Fruit fly (Drosophila melanogaster): ENCODE measurements around the gene atk.

atk gene

dm6 chr3L:20444815-20445519 lies 19.7 kb downstream of the atk start (continued):
- peak; percentile 86 for TF ChIP-seq CG30403 (GFP tag; optimal IDR thresholded peaks at IDR 0.05)
- TF ChIP-seq CG6765 (GFP tag; optimal IDR thresholded peaks at IDR 0.05): peak; percentile 65
- peak; percentile 86 for TF ChIP-seq Meics (GFP tag; optimal IDR thresholded peaks at IDR 0.05)
- TF ChIP-seq CG12104 (GFP tag; optimal IDR thresholded peaks at IDR 0.05): peak; percentile 79
- TF ChIP-seq Xbp1 (GFP tag; optimal IDR thresholded peaks at IDR 0.05): peak; percentile 79
- TF ChIP-seq CG32767 (GFP tag; IDR thresholded peaks at IDR 0.05): peak; percentile 88
- peak; percentile 34 for TF ChIP-seq zfh2 (GFP tag; optimal IDR thresholded peaks at IDR 0.05)
- TF ChIP-seq Gug (GFP tag; IDR thresholded peaks at IDR 0.05): peak; percentile 82
- TF ChIP-seq CG6272 (GFP tag; IDR thresholded peaks at IDR 0.05): peak; percentile 79
- TF ChIP-seq CG16779 (GFP tag; IDR thresholded peaks at IDR 0.05): peak; percentile 61; the same call in 1 of the 2 replicates
- TF ChIP-seq CG7963 (GFP tag; IDR thresholded peaks at IDR 0.05; ENCODE audit: partially characterized antibody): no peak
- TF ChIP-seq Adf1 (GFP tag; IDR thresholded peaks at IDR 0.05): peak; percentile 54
- peak; percentile 84 for TF ChIP-seq CG4730 (GFP tag; IDR thresholded peaks at IDR 0.05)
- peak; percentile 78 for TF ChIP-seq trh (GFP tag; optimal IDR thresholded peaks at IDR 0.05)
- TF ChIP-seq CG8089 (GFP tag; optimal IDR thresholded peaks at IDR 0.05): no peak
- TF ChIP-seq CG34376 (GFP tag; optimal IDR thresholded peaks at IDR 0.05): peak; percentile 28
- peak; percentile 91 for TF ChIP-seq lbe (GFP tag; optimal IDR thresholded peaks at IDR 0.05)
- TF ChIP-seq CG34422 (GFP tag; IDR thresholded peaks at IDR 0.05): peak; percentile 94
- TF ChIP-seq row (GFP tag; IDR thresholded peaks at IDR 0.05): peak; percentile 92
- TF ChIP-seq Mes4 (GFP tag; optimal IDR thresholded peaks at IDR 0.05): peak; percentile 15
- peak; percentile 67 for TF ChIP-seq CG6654 (GFP tag; optimal IDR thresholded peaks at IDR 0.05)
- TF ChIP-seq CG17186 (GFP tag; optimal IDR thresholded peaks at IDR 0.05): peak; percentile 32
- peak; percentile 63; the same call in 1 of the 2 replicates for TF ChIP-seq GATAe (GFP tag; conservative IDR thresholded peaks at IDR 0.05)
- TF ChIP-seq Hsf (GFP tag; optimal IDR thresholded peaks at IDR 0.05): peak; percentile 58
- TF ChIP-seq CG7556 (GFP tag; optimal IDR thresholded peaks at IDR 0.05): peak; percentile 85
- TF ChIP-seq Neu2 (GFP tag; optimal IDR thresholded peaks at IDR 0.05; ENCODE audit: borderline replicate concordance): no peak
- peak; percentile 36 to 43 for TF ChIP-seq chif (GFP tag; optimal IDR thresholded peaks at IDR 0.05)
- TF ChIP-seq ac (GFP tag; optimal IDR thresholded peaks at IDR 0.05): no peak
- TF ChIP-seq fd102C (GFP tag; optimal IDR thresholded peaks at IDR 0.05): no peak
- no peak for TF ChIP-seq fu2 (GFP tag; optimal IDR thresholded peaks at IDR 0.05)
- peak; percentile 91 for TF ChIP-seq H2.0 (GFP tag; IDR thresholded peaks at IDR 0.05)
- TF ChIP-seq Pdp1 (GFP tag; optimal IDR thresholded peaks at IDR 0.05): peak; percentile 13 to 49
- peak; percentile 83 for TF ChIP-seq CG17385 (GFP tag; optimal IDR thresholded peaks at IDR 0.05)
- no peak for TF ChIP-seq Hr39 (optimal IDR thresholded peaks at IDR 0.05)
- peak; percentile 91 for TF ChIP-seq ranshi (GFP tag; IDR thresholded peaks at IDR 0.05)
- peak; percentile 79 for TF ChIP-seq zen (tag; optimal IDR thresholded peaks at IDR 0.05)
- no peak for TF ChIP-seq CG34224 (GFP tag; IDR thresholded peaks at IDR 0.05; ENCODE audit: partially characterized antibody)
- TF ChIP-seq pb (GFP tag; optimal IDR thresholded peaks at IDR 0.05): no peak
- TF ChIP-seq oc (tag; optimal IDR thresholded peaks at IDR 0.05): peak; percentile 81
- peak; percentile 92 for TF ChIP-seq gem (tag; optimal IDR thresholded peaks at IDR 0.05)
- peak in 1 of 2 experiments; percentile 78 for TF ChIP-seq Eip74EF (GFP tag; optimal IDR thresholded peaks at IDR 0.05)
- TF ChIP-seq chinmo (GFP tag; IDR thresholded peaks at IDR 0.05; ENCODE audit: partially characterized antibody): no peak
- peak; percentile 3 for TF ChIP-seq CG30020 (tag; optimal IDR thresholded peaks at IDR 0.05)
- TF ChIP-seq CG2889 (GFP tag; IDR thresholded peaks at IDR 0.05): peak; percentile 86
- TF ChIP-seq Mad (GFP tag; optimal IDR thresholded peaks at IDR 0.05): peak; percentile 54
- peak; percentile 92 for TF ChIP-seq Atf6 (GFP tag; IDR thresholded peaks at IDR 0.05)
- TF ChIP-seq Lpt (GFP tag; optimal IDR thresholded peaks at IDR 0.05): no peak
- TF ChIP-seq Hmr (GFP tag; optimal IDR thresholded peaks at IDR 0.05): peak; percentile 84
- TF ChIP-seq CG9876 (GFP tag; optimal IDR thresholded peaks at IDR 0.05): no peak
- TF ChIP-seq CG16813 (GFP tag; IDR thresholded peaks at IDR 0.05; ENCODE audit: partially characterized antibody): no peak
